Fruit fly (Drosophila melanogaster) whole organism: ENCODE results near the gene Amun.

Experiments used
- Dll ChIP-seq: fragments of >200 bp; optimal IDR thresholded peaks from 2 replicates; lab custom pipeline; 2017
- pan ChIP-seq: fragments of >200 bp; optimal IDR thresholded peaks from 2 replicates; lab custom pipeline; 2017
- psq ChIP-seq: fragments of >200 bp; optimal IDR thresholded peaks from 2 replicates; lab custom pipeline; 2017
- usp ChIP-seq: fragments of >200 bp; optimal IDR thresholded peaks from 2 replicates; lab custom pipeline; 2017; ENCODE audit warnings: missing biosample characterization, missing genetic modification characterization, mixed read lengths

dm6 chrX:11680405-11680804 is 35.0 kb downstream of the Amun start:
- TF ChIP-seq pan (no peak), psq (lab: Kevin White, UChicago) (no peak), usp (GFP tag; lab: Kevin White, UChicago) (no peak), Dll (lab: Kevin White, UChicago) (no peak)
